Worm (Caenorhabditis elegans): ENCODE measurements around the gene C06G1.1.

DNA sequence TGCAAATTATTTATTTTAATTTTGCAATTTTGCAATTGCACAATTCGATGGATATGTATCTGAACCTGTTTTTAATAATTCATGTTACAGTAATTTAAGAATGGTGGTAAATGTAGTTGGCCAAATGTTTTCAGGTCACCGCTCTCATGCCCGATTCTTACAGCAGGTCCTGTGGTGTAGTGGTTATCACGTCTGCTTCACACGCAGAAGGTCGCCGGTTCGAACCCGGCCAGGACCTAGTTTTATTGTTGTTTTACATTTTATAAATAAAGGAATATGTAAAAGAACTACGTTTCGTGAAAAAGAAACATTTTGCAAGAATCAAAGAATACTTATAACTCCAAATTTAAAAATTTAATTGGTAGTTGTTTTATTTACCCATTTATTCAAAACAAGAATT, 42.9 kb upstream of the C06G1.1 start:
- no peak for TF ChIP-seq dao-5 (tag; optimal IDR thresholded peaks at IDR 0.05)
- TF ChIP-seq W03F9.2 (tag; optimal IDR thresholded peaks at IDR 0.05), result no peak

All from whole organism, L4/young adult.